Fruit fly (Drosophila melanogaster): ENCODE results near the gene Fur2.

Fur2 gene

dm6 chrX:16333434-16334141, 39.3 kb upstream of the Fur2 start, which contains the start of the genes CG9921 and Dsp1:
Gene CG9921, minus strand, starts transcription at chrX:16333600.
Gene Dsp1, plus strand, starts transcription at chrX:16333612.
- peak; percentile 3 for TF ChIP-seq CG14655 (GFP tag; optimal IDR thresholded peaks at IDR 0.05)
- no peak for TF ChIP-seq Snoo (tag; optimal IDR thresholded peaks at IDR 0.05)
- no peak for TF ChIP-seq CG32121 (GFP tag; IDR thresholded peaks at IDR 0.05)
- peak; percentile 29; the same call in 1 of the 3 replicates for TF ChIP-seq CG4496 (GFP tag; IDR thresholded peaks at IDR 0.05)
- TF ChIP-seq D1 (tag; optimal IDR thresholded peaks at IDR 0.05) = no peak
- no peak for TF ChIP-seq gl (tag; optimal IDR thresholded peaks at IDR 0.05)
- TF ChIP-seq CG13204 (GFP tag; optimal IDR thresholded peaks at IDR 0.05) = no peak
- no peak for TF ChIP-seq CG9948 (tag; optimal IDR thresholded peaks at IDR 0.05)
- TF ChIP-seq rn (GFP tag; IDR thresholded peaks at IDR 0.05) = no peak
- TF ChIP-seq EcR (GFP tag; optimal IDR thresholded peaks at IDR 0.05) = peak; percentile 9
- TF ChIP-seq CG17806 (tag; optimal IDR thresholded peaks at IDR 0.05) = no peak
- 0 out of 2 replicates have a peak, but pooled peaks have one; percentile 30 for TF ChIP-seq CG12605 (GFP tag; IDR thresholded peaks at IDR 0.05)
- no peak for TF ChIP-seq CG8159 (tag; optimal IDR thresholded peaks at IDR 0.05)
- no peak for TF ChIP-seq CG34367 (tag; optimal IDR thresholded peaks at IDR 0.05)
- TF ChIP-seq fd96Ca (GFP tag; IDR thresholded peaks at IDR 0.05) = peak; percentile 54; the same call in 1 of the 3 replicates
- no peak for TF ChIP-seq Pif1B (GFP tag; optimal IDR thresholded peaks at IDR 0.05)
- no peak for TF ChIP-seq CG10348 (GFP tag; IDR thresholded peaks at IDR 0.05)
- peak; percentile 35; the same call in 1 of the 2 replicates for TF ChIP-seq Ets98B (GFP tag; IDR thresholded peaks at IDR 0.05)

dm6 chrX:16334251-16334860, 38.5 kb upstream of the Fur2 start:
- TF ChIP-seq EcR (GFP tag; optimal IDR thresholded peaks at IDR 0.05) (no peak), CG4496 (GFP tag; IDR thresholded peaks at IDR 0.05) (no peak), rn (GFP tag; IDR thresholded peaks at IDR 0.05) (no peak), CG34367 (tag; optimal IDR thresholded peaks at IDR 0.05) (no peak), fd96Ca (GFP tag; IDR thresholded peaks at IDR 0.05) (no peak), CG8159 (tag; optimal IDR thresholded peaks at IDR 0.05) (no peak), CG8301 (tag; optimal IDR thresholded peaks at IDR 0.05) (no peak), Pif1A (GFP tag; optimal IDR thresholded peaks at IDR 0.05) (no peak), CG13204 (GFP tag; optimal IDR thresholded peaks at IDR 0.05) (no peak), CG17806 (tag; optimal IDR thresholded peaks at IDR 0.05) (no peak), Ets98B (GFP tag; IDR thresholded peaks at IDR 0.05) (no peak), CG12605 (GFP tag; IDR thresholded peaks at IDR 0.05) (no peak), CG10348 (GFP tag; IDR thresholded peaks at IDR 0.05) (no peak), CG9948 (tag; optimal IDR thresholded peaks at IDR 0.05) (no peak)

- TF ChIP-seq CG17806 (tag; optimal IDR thresholded peaks at IDR 0.05) (peak; percentile 62), rn (GFP tag; IDR thresholded peaks at IDR 0.05) (peak; percentile 61), CG15710 (tag; optimal IDR thresholded peaks at IDR 0.05) (peak; percentile 55), Pif1A (GFP tag; optimal IDR thresholded peaks at IDR 0.05) (peak; percentile 80), EcR (GFP tag; optimal IDR thresholded peaks at IDR 0.05) (no peak), CG12605 (GFP tag; IDR thresholded peaks at IDR 0.05) (peak; percentile 64; the same call in 1 of the 2 replicates), CG34367 (tag; optimal IDR thresholded peaks at IDR 0.05) (peak; percentile 46), CG8301 (tag; optimal IDR thresholded peaks at IDR 0.05) (peak; percentile 49), fd96Ca (GFP tag; IDR thresholded peaks at IDR 0.05) (peak; percentile 86), Pif1B (GFP tag; optimal IDR thresholded peaks at IDR 0.05) (peak; percentile 77), Ets98B (GFP tag; IDR thresholded peaks at IDR 0.05) (peak; percentile 87), CG8159 (tag; optimal IDR thresholded peaks at IDR 0.05) (peak; percentile 57), CG14655 (GFP tag; optimal IDR thresholded peaks at IDR 0.05) (no peak), CG4496 (GFP tag; IDR thresholded peaks at IDR 0.05) (peak; percentile 93), gl (tag; optimal IDR thresholded peaks at IDR 0.05) (no peak), D1 (tag; optimal IDR thresholded peaks at IDR 0.05) (no peak), CG10348 (GFP tag; IDR thresholded peaks at IDR 0.05) (no peak), CG9948 (tag; optimal IDR thresholded peaks at IDR 0.05) (peak; percentile 33), CG32121 (GFP tag; IDR thresholded peaks at IDR 0.05) (peak; percentile 90), Snoo (tag; optimal IDR thresholded peaks at IDR 0.05) (peak; percentile 67), CG13204 (GFP tag; optimal IDR thresholded peaks at IDR 0.05) (no peak)
Observed at dm6 chrX:16335107-16335642, 37.7 kb upstream of the Fur2 start.

- TF ChIP-seq rn (GFP tag; IDR thresholded peaks at IDR 0.05) (no peak), CG17806 (tag; optimal IDR thresholded peaks at IDR 0.05) (no peak), CG15710 (tag; optimal IDR thresholded peaks at IDR 0.05) (no peak), CG12605 (GFP tag; IDR thresholded peaks at IDR 0.05) (no peak), Pif1A (GFP tag; optimal IDR thresholded peaks at IDR 0.05) (no peak), CG13204 (GFP tag; optimal IDR thresholded peaks at IDR 0.05) (no peak), CG32121 (GFP tag; IDR thresholded peaks at IDR 0.05) (no peak), D1 (tag; optimal IDR thresholded peaks at IDR 0.05) (no peak), CG4496 (GFP tag; IDR thresholded peaks at IDR 0.05) (no peak)
Observed at dm6 chrX:16350062-16350461, 22.8 kb upstream of the Fur2 start, which contains the start of gene sl. Gene sl, plus strand, starts transcription at chrX:16350315.

DNA sequence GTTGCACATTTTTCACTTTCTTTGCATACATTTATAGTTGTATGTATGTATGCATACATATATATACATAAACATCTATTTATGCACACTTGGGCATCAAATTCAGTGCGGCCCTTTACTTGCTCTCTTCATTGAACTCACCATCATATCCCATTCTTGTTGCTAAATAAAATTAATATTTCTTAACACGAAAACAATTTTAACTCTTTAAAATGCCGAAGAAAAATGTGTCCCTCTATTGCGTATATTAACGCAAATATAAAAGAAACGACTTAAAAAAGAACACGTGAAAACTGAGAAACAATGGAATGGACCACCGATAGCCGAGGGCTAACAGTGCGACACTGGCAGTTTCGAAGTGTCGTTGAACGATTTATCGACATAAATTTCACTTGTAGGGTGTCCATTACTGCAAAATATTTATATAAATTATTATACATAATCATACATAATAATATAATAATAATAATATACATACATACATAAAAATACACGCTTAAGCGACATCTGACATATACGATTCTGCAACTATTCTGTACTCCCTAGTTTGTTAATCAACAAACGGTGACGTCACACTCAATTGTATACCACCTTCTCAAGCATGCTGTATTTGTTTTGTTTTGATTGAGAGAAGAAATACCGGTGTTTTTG, 14.1 kb upstream of the Fur2 start, which contains the start of the genes U2af50 and PIG-Q:
Gene U2af50, minus strand, starts transcription at position 370 of the 651 bp plus-strand sequence.
Gene PIG-Q, plus strand, starts transcription at position 474 of the 651 bp plus-strand sequence.
- no peak for TF ChIP-seq D1 (tag; optimal IDR thresholded peaks at IDR 0.05)
- TF ChIP-seq CG32121 (GFP tag; IDR thresholded peaks at IDR 0.05) = peak; percentile 91
- peak; percentile 86 for TF ChIP-seq Snoo (tag; optimal IDR thresholded peaks at IDR 0.05)
- TF ChIP-seq CG13204 (GFP tag; optimal IDR thresholded peaks at IDR 0.05) = no peak
- TF ChIP-seq EcR (GFP tag; optimal IDR thresholded peaks at IDR 0.05) = peak; percentile 86
- TF ChIP-seq Pif1B (GFP tag; optimal IDR thresholded peaks at IDR 0.05) = peak; percentile 84
- no peak for TF ChIP-seq CG14655 (GFP tag; optimal IDR thresholded peaks at IDR 0.05)
- peak; percentile 91 for TF ChIP-seq CG9948 (tag; optimal IDR thresholded peaks at IDR 0.05)
- TF ChIP-seq Ets98B (GFP tag; IDR thresholded peaks at IDR 0.05) = peak; percentile 87; the same call in 1 of the 2 replicates
- TF ChIP-seq CG10348 (GFP tag; IDR thresholded peaks at IDR 0.05) = no peak; the same call in 1 of the 2 replicates
- peak; percentile 73 for TF ChIP-seq gl (tag; optimal IDR thresholded peaks at IDR 0.05)
- peak; percentile 87 for TF ChIP-seq CG12605 (GFP tag; IDR thresholded peaks at IDR 0.05)
- peak; percentile 84 for TF ChIP-seq CG8301 (tag; optimal IDR thresholded peaks at IDR 0.05)
- peak; percentile 93 for TF ChIP-seq CG4496 (GFP tag; IDR thresholded peaks at IDR 0.05)
- TF ChIP-seq CG34367 (tag; optimal IDR thresholded peaks at IDR 0.05) = peak; percentile 87
- TF ChIP-seq CG15710 (tag; optimal IDR thresholded peaks at IDR 0.05) = peak; percentile 90
- peak; percentile 93 for TF ChIP-seq CG8159 (tag; optimal IDR thresholded peaks at IDR 0.05)
- TF ChIP-seq rn (GFP tag; IDR thresholded peaks at IDR 0.05) = no peak; the same call in 1 of the 2 replicates
- peak; percentile 91 for TF ChIP-seq CG17806 (tag; optimal IDR thresholded peaks at IDR 0.05)
- no peak for TF ChIP-seq Pif1A (GFP tag; optimal IDR thresholded peaks at IDR 0.05)
- TF ChIP-seq fd96Ca (GFP tag; IDR thresholded peaks at IDR 0.05) = no peak

Measured in whole organism, pupa.